Fruit fly (Drosophila melanogaster) S2 (cell line): Measurements from ENCODE around the gene Ipp.

ENCODE experiments used
- CG8478 ChIP-seq: fragments of >200 bp; optimal IDR thresholded peaks from 2 replicates; lab custom pipeline; 2018
- CTCF ChIP-seq, 2 experiments: fragments of >200 bp; optimal IDR thresholded peaks; 2 replicates each; lab custom pipeline; 2018

dm6 chr3R:13949571-13949970 is 9.0 kb upstream of the Ipp start:
- TF ChIP-seq CG8478 (lab: Kevin White, UChicago) (no peak), CTCF (optimal IDR thresholded peaks at IDR 0.05; lab: Kevin White, UChicago) (no peak)
